Worm (Caenorhabditis elegans) whole organism, L3 larva: Measurements from ENCODE around the gene C50C3.12.
A peak's percentile ranks its signal among the peaks of the same experiment; 100 is the strongest.

Experiments
- R02D3.7 ChIP-seq: fragments of 150-350 bp; optimal IDR thresholded peaks from 2 replicates; lab custom pipeline; 2014; ENCODE audit warnings: missing biosample characterization, missing genetic modification characterization
- ZK546.5 ChIP-seq: sonication (generic microtip); optimal IDR thresholded peaks from 2 replicates; lab custom pipeline; 2017; ENCODE audit warnings: missing biosample characterization, missing genetic modification characterization
- aly-2 ChIP-seq: fragments of 150-350 bp; optimal IDR thresholded peaks from 2 replicates; lab custom pipeline; 2014; ENCODE audit warnings: missing biosample characterization, missing genetic modification characterization
- ama-1 ChIP-seq: fragments of 150-350 bp; optimal IDR thresholded peaks from 2 replicates; lab custom pipeline; 2018
- ceh-16 ChIP-seq: sonication (generic microtip); optimal IDR thresholded peaks from 2 replicates; lab custom pipeline; 2017; ENCODE audit warnings: missing biosample characterization, missing genetic modification characterization
- ceh-28 ChIP-seq: fragments of 150-350 bp; optimal IDR thresholded peaks from 2 replicates; lab custom pipeline; 2014; ENCODE audit warnings: missing biosample characterization, missing genetic modification reagents, missing genetic modification characterization
- ceh-82 ChIP-seq: fragments of 150-350 bp; optimal IDR thresholded peaks from 2 replicates; lab custom pipeline; 2014; ENCODE audit warnings: missing biosample characterization, missing genetic modification characterization
- ceh-9 ChIP-seq: sonication (generic microtip); optimal IDR thresholded peaks from 2 replicates; lab custom pipeline; 2018; ENCODE audit warnings: missing biosample characterization, missing genetic modification characterization
- daf-12 ChIP-seq: fragments of 150-350 bp; optimal IDR thresholded peaks from 2 replicates; lab custom pipeline; 2014; ENCODE audit warnings: missing biosample characterization, missing genetic modification reagents, missing genetic modification characterization
- egl-27 ChIP-seq: sonication (generic microtip); optimal IDR thresholded peaks from 4 replicates; lab custom pipeline; 2017; ENCODE audit warnings: missing biosample characterization, missing genetic modification reagents, missing genetic modification characterization
- egl-5 ChIP-seq: fragments of 150-350 bp; optimal IDR thresholded peaks from 2 replicates; lab custom pipeline; 2017; ENCODE audit warnings: missing biosample characterization, missing genetic modification reagents, missing genetic modification characterization, inconsistent platforms
- elt-1 ChIP-seq: fragments of 150-350 bp; optimal IDR thresholded peaks from 2 replicates; lab custom pipeline; 2014; ENCODE audit warnings: missing biosample characterization, missing genetic modification characterization
- elt-2 ChIP-seq: sonication (generic microtip); optimal IDR thresholded peaks from 2 replicates; lab custom pipeline; 2016; ENCODE audit warnings: missing genetic modification reagents, mild to moderate bottlenecking, missing genetic modification characterization, missing compliant biosample characterization
- elt-3 ChIP-seq, 3 experiments: fragments of 150-350 bp in 1 of 3; sonication (generic microtip) in 2 of 3; optimal IDR thresholded peaks; 2 replicates in 2 of 3; 4 replicates in 1 of 3; lab custom pipeline; 2014 to 2017; ENCODE audit warnings: missing biosample characterization in 3 of 3, missing genetic modification characterization in 3 of 3
- eor-1 ChIP-seq, 2 experiments: fragments of 150-350 bp; optimal IDR thresholded peaks; 2 replicates each; lab custom pipeline; 2014 to 2018; ENCODE audit warnings: missing biosample characterization in 2 of 2, missing genetic modification characterization in 2 of 2
- fkh-10 ChIP-seq: sonication (generic microtip); optimal IDR thresholded peaks from 2 replicates; lab custom pipeline; 2017; ENCODE audit warnings: missing biosample characterization, missing genetic modification reagents, missing genetic modification characterization
- fkh-2 ChIP-seq: fragments of 150-350 bp; optimal IDR thresholded peaks from 2 replicates; lab custom pipeline; 2014; ENCODE audit warnings: missing biosample characterization, missing genetic modification reagents, missing genetic modification characterization
- fos-1 ChIP-seq: fragments of 150-350 bp; optimal IDR thresholded peaks from 2 replicates; lab custom pipeline; 2014; ENCODE audit warnings: missing biosample characterization, missing genetic modification characterization
- hmg-11 ChIP-seq: sonication (generic microtip); optimal IDR thresholded peaks from 2 replicates; lab custom pipeline; 2016; ENCODE audit warnings: missing genetic modification characterization, missing compliant biosample characterization
- jun-1 ChIP-seq: fragments of 150-350 bp; optimal IDR thresholded peaks from 2 replicates; lab custom pipeline; 2014; ENCODE audit warnings: missing biosample characterization, missing genetic modification reagents, missing genetic modification characterization
- lin-15B ChIP-seq: fragments of 150-350 bp; optimal IDR thresholded peaks from 2 replicates; lab custom pipeline; 2014; ENCODE audit warnings: missing biosample characterization, missing genetic modification characterization
- lin-39 ChIP-seq: fragments of 150-350 bp; optimal IDR thresholded peaks from 2 replicates; lab custom pipeline; 2018; ENCODE audit warnings: missing biosample characterization, missing genetic modification reagents, missing genetic modification characterization
- lsy-12 ChIP-seq: sonication (generic microtip); optimal IDR thresholded peaks from 2 replicates; lab custom pipeline; 2016; ENCODE audit warnings: mild to moderate bottlenecking, missing genetic modification characterization, missing compliant biosample characterization
- mdl-1 ChIP-seq: fragments of 150-350 bp; optimal IDR thresholded peaks from 2 replicates; lab custom pipeline; 2014; ENCODE audit warnings: missing biosample characterization, missing genetic modification characterization
- mml-1 ChIP-seq: fragments of 150-350 bp; sonication (generic microtip); optimal IDR thresholded peaks from 3 replicates; lab custom pipeline; 2014; ENCODE audit warnings: missing biosample characterization, missing genetic modification characterization
- nfya-1 ChIP-seq: sonication (generic microtip); optimal IDR thresholded peaks from 2 replicates; lab custom pipeline; 2017; ENCODE audit warnings: missing genetic modification characterization, mild to moderate bottlenecking, missing compliant biosample characterization, antibody characterized with exemption, moderate library complexity; ENCODE audit not compliant: insufficient read depth
- nhr-11 ChIP-seq: fragments of 150-350 bp; optimal IDR thresholded peaks from 2 replicates; lab custom pipeline; 2014; ENCODE audit warnings: missing biosample characterization, missing genetic modification characterization
- nhr-12 ChIP-seq: fragments of 150-350 bp; optimal IDR thresholded peaks from 2 replicates; lab custom pipeline; 2014; ENCODE audit warnings: missing biosample characterization, missing genetic modification characterization
- nhr-23 ChIP-seq: fragments of 150-350 bp; optimal IDR thresholded peaks from 2 replicates; lab custom pipeline; 2014; ENCODE audit warnings: missing biosample characterization, missing genetic modification reagents, missing genetic modification characterization
- nhr-237 ChIP-seq: fragments of 150-350 bp; optimal IDR thresholded peaks from 2 replicates; lab custom pipeline; 2014; ENCODE audit warnings: missing biosample characterization, missing genetic modification characterization
- nhr-25 ChIP-seq: sonication (generic microtip); optimal IDR thresholded peaks from 2 replicates; lab custom pipeline; 2017; ENCODE audit warnings: missing biosample characterization, missing genetic modification characterization
- nhr-28 ChIP-seq: fragments of 150-350 bp; optimal IDR thresholded peaks from 2 replicates; lab custom pipeline; 2014; ENCODE audit warnings: missing biosample characterization, missing genetic modification characterization
- nhr-43 ChIP-seq: sonication (generic microtip); optimal IDR thresholded peaks from 2 replicates; lab custom pipeline; 2016; ENCODE audit warnings: mild to moderate bottlenecking, missing genetic modification characterization, missing compliant biosample characterization; ENCODE audit not compliant: poor library complexity, severe bottlenecking
- nhr-67 ChIP-seq: fragments of 150-350 bp; optimal IDR thresholded peaks from 2 replicates; lab custom pipeline; 2014; ENCODE audit warnings: missing biosample characterization, missing genetic modification characterization
- nhr-76 ChIP-seq: fragments of 150-350 bp; sonication (generic microtip); optimal IDR thresholded peaks from 5 replicates; lab custom pipeline; 2014; ENCODE audit warnings: missing biosample characterization, missing genetic modification characterization
- nhr-77 ChIP-seq: fragments of 150-350 bp; optimal IDR thresholded peaks from 2 replicates; lab custom pipeline; 2014; ENCODE audit warnings: missing biosample characterization, missing genetic modification characterization
- pha-4 ChIP-seq: fragments of 150-350 bp; optimal IDR thresholded peaks from 2 replicates; lab custom pipeline; 2014; ENCODE audit warnings: missing biosample characterization, missing genetic modification reagents, missing genetic modification characterization
- pqm-1 ChIP-seq: fragments of 150-350 bp; optimal IDR thresholded peaks from 2 replicates; lab custom pipeline; 2017; ENCODE audit warnings: missing biosample characterization, missing genetic modification characterization, inconsistent platforms
- sea-2 ChIP-seq: fragments of 150-350 bp; sonication (generic microtip); optimal IDR thresholded peaks from 4 replicates; lab custom pipeline; 2014; ENCODE audit warnings: missing biosample characterization, missing genetic modification reagents, missing genetic modification characterization
- skn-1 ChIP-seq: fragments of 150-350 bp; optimal IDR thresholded peaks from 2 replicates; lab custom pipeline; 2014; ENCODE audit warnings: missing biosample characterization, missing genetic modification characterization
- snpc-4 ChIP-seq: fragments of 150-350 bp; optimal IDR thresholded peaks from 2 replicates; lab custom pipeline; 2014; ENCODE audit warnings: missing biosample characterization, missing genetic modification characterization
- tbx-2 ChIP-seq: sonication (generic microtip); optimal IDR thresholded peaks from 2 replicates; lab custom pipeline; 2016; ENCODE audit warnings: mild to moderate bottlenecking, missing genetic modification characterization, missing compliant biosample characterization
- unc-39 ChIP-seq: sonication (generic microtip); optimal IDR thresholded peaks from 4 replicates; lab custom pipeline; 2017; ENCODE audit warnings: missing biosample characterization, missing genetic modification characterization
- unc-62 ChIP-seq: fragments of 150-350 bp; sonication (generic microtip); optimal IDR thresholded peaks from 4 replicates; lab custom pipeline; 2014; ENCODE audit warnings: missing biosample characterization, missing genetic modification reagents, missing genetic modification characterization
- zag-1 ChIP-seq: fragments of 150-350 bp; optimal IDR thresholded peaks from 2 replicates; lab custom pipeline; 2014; ENCODE audit warnings: missing biosample characterization, missing genetic modification characterization
- ztf-11 ChIP-seq: fragments of 150-350 bp; optimal IDR thresholded peaks from 2 replicates; lab custom pipeline; 2014; ENCODE audit warnings: missing biosample characterization, missing genetic modification characterization
- ztf-4 ChIP-seq: fragments of 150-350 bp; optimal IDR thresholded peaks from 2 replicates; lab custom pipeline; 2014; ENCODE audit warnings: missing biosample characterization, missing genetic modification characterization

The C50C3.12 gene

ce11 chrIII:8161238-8161637 lies 15.1 kb upstream of the C50C3.12 start, which contains the start of gene inpp-5K:
Gene inpp-5K, minus strand, starts transcription at chrIII:8161338.
- no peak for TF ChIP-seq tbx-2 (tag; lab: Kevin White, UChicago)
- TF ChIP-seq nhr-25 (tag; lab: Kevin White, UChicago), result peak; percentile 13

ce11 chrIII:8163283-8163682 lies 13.1 kb upstream of the C50C3.12 start, which contains the start of gene bath-42:
Gene bath-42, minus strand, starts transcription at chrIII:8163383.
- TF ChIP-seq elt-1 (tag; lab: Kevin White, UChicago) (no peak), nhr-76 (tag; lab: Kevin White, UChicago) (no peak), aly-2 (tag; lab: Kevin White, UChicago) (no peak), daf-12 (no peak), ceh-28 (tag; lab: Kevin White, UChicago) (no peak), fkh-10 (no peak), lin-15B (no peak), skn-1 (tag; lab: Kevin White, UChicago) (no peak), mml-1 (tag; lab: Kevin White, UChicago) (no peak), unc-62 (no peak), ceh-82 (tag; lab: Kevin White, UChicago) (no peak), nhr-77 (no peak), egl-27 (tag; lab: Kevin White, UChicago) (no peak), ceh-9 (tag; lab: Kevin White, UChicago) (no peak), ama-1 (lab: Kevin White, UChicago) (no peak), lin-39 (no peak), jun-1 (tag; lab: Kevin White, UChicago) (no peak)

ce11 chrIII:8163788-8164423 lies 12.5 kb upstream of the C50C3.12 start, which contains the start of gene prp-8:
Gene prp-8, plus strand, starts transcription at chrIII:8164373.
- no peak for TF ChIP-seq nhr-77
- TF ChIP-seq ZK546.5 (tag; lab: Kevin White, UChicago), result peak; percentile 81
- TF ChIP-seq elt-1 (tag; lab: Kevin White, UChicago), result peak; percentile 24
- peak; percentile 85 for TF ChIP-seq hmg-11 (tag; lab: Kevin White, UChicago)
- no peak for TF ChIP-seq nhr-28 (tag; lab: Kevin White, UChicago)
- peak; percentile 86 for TF ChIP-seq skn-1 (tag; lab: Kevin White, UChicago)
- no peak for TF ChIP-seq daf-12
- peak; percentile 72 for TF ChIP-seq nhr-43 (tag; lab: Kevin White, UChicago)
- no peak for TF ChIP-seq ztf-11 (tag; lab: Kevin White, UChicago)
- peak; percentile 52 for TF ChIP-seq pqm-1 (tag; lab: Kevin White, UChicago)
- peak; percentile 91 for TF ChIP-seq nhr-23 (tag; lab: Kevin White, UChicago)
- no peak for TF ChIP-seq tbx-2 (tag; lab: Kevin White, UChicago)
- TF ChIP-seq egl-5, result peak; percentile 90
- peak; percentile 99 for TF ChIP-seq lin-39
- no peak for TF ChIP-seq fos-1 (tag; lab: Kevin White, UChicago)
- peak; percentile 89 for TF ChIP-seq ceh-28 (tag; lab: Kevin White, UChicago)
- TF ChIP-seq nhr-76 (tag; lab: Kevin White, UChicago), result no peak
- no peak for TF ChIP-seq elt-3 (tag; optimal IDR thresholded peaks at IDR 0.05; lab: Kevin White, UChicago)
- TF ChIP-seq eor-1 (tag; optimal IDR thresholded peaks at IDR 0.05; lab: Kevin White, UChicago), result no peak
- peak; percentile 96 for TF ChIP-seq lin-15B
- TF ChIP-seq fkh-2 (tag; lab: Kevin White, UChicago), result no peak
- TF ChIP-seq nhr-25 (tag; lab: Kevin White, UChicago), result peak; percentile 94
- TF ChIP-seq nhr-12 (tag; lab: Kevin White, UChicago), result no peak
- TF ChIP-seq nhr-67 (tag; lab: Kevin White, UChicago), result no peak
- TF ChIP-seq ceh-9 (tag; lab: Kevin White, UChicago), result no peak
- TF ChIP-seq nfya-1 (tag; lab: Kevin White, UChicago), result peak; percentile 98
- TF ChIP-seq egl-27 (tag; lab: Kevin White, UChicago), result peak; percentile 3
- peak; percentile 87 for TF ChIP-seq lsy-12 (tag; lab: Kevin White, UChicago)
- TF ChIP-seq nhr-237, result no peak
- no peak for TF ChIP-seq unc-39
- TF ChIP-seq sea-2 (GFP tag; lab: Kevin White, UChicago), result no peak
- no peak for TF ChIP-seq ztf-4
- TF ChIP-seq jun-1 (tag; lab: Kevin White, UChicago), result peak; percentile 50
- TF ChIP-seq nhr-11, result no peak
- TF ChIP-seq elt-2 (tag; lab: Kevin White, UChicago), result peak; percentile 71
- TF ChIP-seq R02D3.7 (tag; lab: Kevin White, UChicago), result peak; percentile 61
- TF ChIP-seq aly-2 (tag; lab: Kevin White, UChicago), result no peak
- TF ChIP-seq snpc-4 (tag; lab: Kevin White, UChicago), result no peak
- TF ChIP-seq pha-4 (tag; lab: Kevin White, UChicago), result peak; percentile 98
- TF ChIP-seq zag-1 (tag; lab: Kevin White, UChicago), result no peak
- TF ChIP-seq fkh-10, result peak; percentile 64
- TF ChIP-seq ceh-82 (tag; lab: Kevin White, UChicago), result no peak
- no peak for TF ChIP-seq mdl-1 (tag; lab: Kevin White, UChicago)
- peak; percentile 20 for TF ChIP-seq unc-62
- no peak for TF ChIP-seq ceh-16 (tag; lab: Kevin White, UChicago)
- TF ChIP-seq mml-1 (tag; lab: Kevin White, UChicago), result no peak
